Worm (Caenorhabditis elegans) whole organism, early embryonic: ENCODE results near the gene F28H7.7.

Experiments used
- ama-1 ChIP-seq: fragments of 150-350 bp; optimal IDR thresholded peaks from 2 replicates; lab custom pipeline; 2014
- hmbx-1 ChIP-seq: sonication (generic microtip); optimal IDR thresholded peaks from 2 replicates; lab custom pipeline; 2016; ENCODE audit warnings: mild to moderate bottlenecking, missing genetic modification characterization, missing compliant biosample characterization
- scrt-1 ChIP-seq: fragments of 200-800 bp; sonication (Bioruptor generic); IDR thresholded peaks from 2 replicates; pipeline ENCODE4 v1.3.6; 2022; ENCODE audit warnings: missing genetic modification characterization, missing compliant biosample characterization
- sea-1 ChIP-seq: fragments of 200-800 bp; sonication (Bioruptor generic); conservative IDR thresholded peaks from 2 replicates; pipeline ENCODE4 v1.3.6; 2022; ENCODE audit warnings: missing genetic modification characterization, missing compliant biosample characterization

DNA sequence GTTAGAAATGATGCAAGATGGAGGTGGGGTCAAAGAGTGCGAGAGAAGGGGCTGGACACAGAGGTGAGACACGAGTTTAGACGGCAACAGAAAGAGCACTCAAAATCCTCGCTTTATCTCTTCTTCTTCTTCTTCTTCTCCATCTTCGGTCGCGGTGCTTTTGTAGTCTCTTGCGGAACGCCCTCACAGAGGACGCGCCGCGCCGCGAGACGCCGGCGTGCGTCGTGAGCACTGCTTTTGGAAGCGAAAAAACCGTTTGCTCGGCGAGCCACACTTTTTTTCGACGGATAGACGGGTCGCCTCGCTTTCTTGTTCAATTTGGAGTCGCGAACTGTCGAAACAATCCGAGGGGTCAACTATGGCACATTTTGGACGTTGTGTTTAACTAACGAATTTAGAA, 37.0 kb upstream of the F28H7.7 start, which contains the start of gene D1054.9:
- no peak for TF ChIP-seq ama-1 (lab: Kevin White, UChicago)
- no peak for TF ChIP-seq sea-1 (GFP tag; lab: Robert Waterston, UW)
- no peak for TF ChIP-seq scrt-1 (GFP tag; lab: Robert Waterston, UW)
- no peak for TF ChIP-seq hmbx-1
